Fruit fly (Drosophila melanogaster) whole organism, embryonic: Measurements from ENCODE around the gene AP-1sigma.

Experiments
- Ada2b ChIP-seq: fragments of 200-800 bp; sonication (Bioruptor generic); IDR thresholded peaks from 2 replicates; pipeline ENCODE4 v1.3.6; 2022; ENCODE audit warnings: missing biosample characterization, missing genetic modification characterization
- Bgb ChIP-seq: fragments of 200-800 bp; sonication (Bioruptor generic); IDR thresholded peaks from 2 replicates; pipeline ENCODE4 v1.3.6; 2022; ENCODE audit warnings: missing biosample characterization, missing genetic modification characterization; ENCODE audit not compliant: partially characterized antibody
- CG10209 ChIP-seq: fragments of 200-800 bp; sonication (Bioruptor generic); optimal IDR thresholded peaks from 3 replicates; lab custom pipeline; 2017; ENCODE audit warnings: missing biosample characterization, mild to moderate bottlenecking, missing genetic modification characterization, missing genetic modification reagents
- CG10321 ChIP-seq: fragments of 200-800 bp; sonication (Bioruptor generic); IDR thresholded peaks from 2 replicates; pipeline ENCODE4 v1.3.6; 2022; ENCODE audit warnings: missing biosample characterization, missing genetic modification characterization
- CG12155 ChIP-seq: fragments of 200-800 bp; sonication (Bioruptor generic); optimal IDR thresholded peaks from 3 replicates; lab custom pipeline; 2016; ENCODE audit warnings: missing biosample characterization, missing genetic modification characterization
- CG17385 ChIP-seq: fragments of 200-800 bp; sonication (Bioruptor generic); optimal IDR thresholded peaks from 3 replicates; lab custom pipeline; 2018; ENCODE audit warnings: missing biosample characterization, mild to moderate bottlenecking, missing genetic modification characterization
- CG18476 ChIP-seq: fragments of 200-800 bp; sonication (Bioruptor generic); optimal IDR thresholded peaks from 2 replicates; lab custom pipeline; 2016; ENCODE audit warnings: missing biosample characterization, mild to moderate bottlenecking, missing genetic modification characterization
- CG2202 ChIP-seq: fragments of 200-800 bp; sonication (Bioruptor generic); optimal IDR thresholded peaks from 2 replicates; lab custom pipeline; 2018; ENCODE audit warnings: missing biosample characterization, mild to moderate bottlenecking, missing genetic modification characterization
- CG2678 ChIP-seq: fragments of 200-800 bp; sonication (Bioruptor generic); optimal IDR thresholded peaks from 3 replicates; lab custom pipeline; 2019; ENCODE audit warnings: missing biosample characterization, mild to moderate bottlenecking, missing genetic modification characterization, moderate library complexity
- CG30403 ChIP-seq: fragments of 200-800 bp; sonication (Bioruptor generic); optimal IDR thresholded peaks from 3 replicates; lab custom pipeline; 2016; ENCODE audit warnings: missing biosample characterization, missing genetic modification characterization
- CG32772 ChIP-seq: fragments of 200-800 bp; sonication (Bioruptor generic); IDR thresholded peaks from 2 replicates; pipeline ENCODE4 v1.3.6; 2022; ENCODE audit warnings: missing biosample characterization, missing genetic modification characterization
- CG34422 ChIP-seq: fragments of 200-800 bp; sonication (Bioruptor generic); IDR thresholded peaks from 3 replicates; pipeline ENCODE4 v1.3.6; 2022; ENCODE audit warnings: missing biosample characterization, missing genetic modification characterization
- CG4282 ChIP-seq: fragments of 200-800 bp; sonication (Bioruptor generic); optimal IDR thresholded peaks from 2 replicates; lab custom pipeline; 2016; ENCODE audit warnings: missing biosample characterization, missing genetic modification characterization
- CG4854 ChIP-seq: fragments of 200-800 bp; sonication (Bioruptor generic); optimal IDR thresholded peaks from 2 replicates; lab custom pipeline; 2016; ENCODE audit warnings: missing biosample characterization, missing genetic modification characterization, inconsistent platforms
- CG6175 ChIP-seq: fragments of 200-800 bp; sonication (Bioruptor generic); IDR thresholded peaks from 3 replicates; pipeline ENCODE4 v1.3.6; 2022; ENCODE audit warnings: missing biosample characterization, missing genetic modification characterization
- CG6689 ChIP-seq: fragments of 200-800 bp; sonication (Bioruptor generic); IDR thresholded peaks from 2 replicates; pipeline ENCODE4 v1.3.6; 2022; ENCODE audit warnings: missing biosample characterization, missing genetic modification characterization
- CG8388 ChIP-seq: fragments of 200-800 bp; sonication (Bioruptor generic); optimal IDR thresholded peaks from 2 replicates; lab custom pipeline; 2019; ENCODE audit warnings: missing biosample characterization, mild to moderate bottlenecking, missing genetic modification characterization, moderate library complexity
- CG8765 ChIP-seq: fragments of 200-800 bp; sonication (Bioruptor generic); IDR thresholded peaks from 2 replicates; pipeline ENCODE4 v1.3.6; 2022; ENCODE audit warnings: missing biosample characterization, missing genetic modification characterization
- CG9437 ChIP-seq: fragments of 200-800 bp; sonication (Bioruptor generic); optimal IDR thresholded peaks from 2 replicates; lab custom pipeline; 2018; ENCODE audit warnings: missing biosample characterization, mild to moderate bottlenecking, missing genetic modification characterization
- CG9817 ChIP-seq: fragments of 200-800 bp; sonication (Bioruptor generic); optimal IDR thresholded peaks from 2 replicates; lab custom pipeline; 2018; ENCODE audit warnings: missing biosample characterization, mild to moderate bottlenecking, missing genetic modification characterization, moderate library complexity
- Dp ChIP-seq: fragments of 200-800 bp; sonication (Bioruptor generic); optimal IDR thresholded peaks from 2 replicates; lab custom pipeline; 2018; ENCODE audit warnings: missing biosample characterization, mild to moderate bottlenecking, missing genetic modification characterization, moderate library complexity
- E2f2 ChIP-seq: fragments of 200-800 bp; sonication (Bioruptor generic); IDR thresholded peaks from 2 replicates; pipeline ENCODE4 v1.3.6; 2022; ENCODE audit warnings: missing biosample characterization, missing genetic modification characterization
- Eip74EF ChIP-seq, 2 experiments: fragments of 200-800 bp in 1 of 2; fragments of >200 bp in 1 of 2; sonication (Bioruptor generic) in 1 of 2; optimal IDR thresholded peaks; 2 replicates each; lab custom pipeline; 2017 to 2019; ENCODE audit warnings: missing biosample characterization in 2 of 2, missing genetic modification characterization in 2 of 2, mild to moderate bottlenecking in 1 of 2, moderate library complexity in 1 of 2
- Ets97D ChIP-seq: fragments of 200-800 bp; sonication (Bioruptor generic); optimal IDR thresholded peaks from 3 replicates; lab custom pipeline; 2016; ENCODE audit warnings: missing biosample characterization, missing genetic modification characterization
- Fer3 ChIP-seq: fragments of 200-800 bp; sonication (Bioruptor generic); optimal IDR thresholded peaks from 2 replicates; lab custom pipeline; 2018; ENCODE audit warnings: missing biosample characterization, mild to moderate bottlenecking, missing genetic modification characterization, moderate library complexity
- MESR4 ChIP-seq: fragments of 200-800 bp; sonication (Bioruptor generic); optimal IDR thresholded peaks from 2 replicates; lab custom pipeline; 2018; ENCODE audit warnings: missing biosample characterization, mild to moderate bottlenecking, missing genetic modification characterization, moderate library complexity
- Ptx1 ChIP-seq: fragments of 200-800 bp; sonication (Bioruptor generic); IDR thresholded peaks from 2 replicates; pipeline ENCODE4 v1.3.6; 2022; ENCODE audit warnings: missing biosample characterization, missing genetic modification characterization
- Rx ChIP-seq: fragments of 200-800 bp; sonication (Bioruptor generic); IDR thresholded peaks from 2 replicates; pipeline ENCODE4 v1.3.6; 2022; ENCODE audit warnings: missing biosample characterization, missing genetic modification characterization
- Sox102F ChIP-seq: fragments of 200-800 bp; sonication (Bioruptor generic); optimal IDR thresholded peaks from 2 replicates; lab custom pipeline; 2018; ENCODE audit warnings: missing biosample characterization, mild to moderate bottlenecking, missing genetic modification characterization, moderate library complexity
- Xbp1 ChIP-seq: fragments of 200-800 bp; sonication (Bioruptor generic); optimal IDR thresholded peaks from 3 replicates; lab custom pipeline; 2016; ENCODE audit warnings: missing biosample characterization, mild to moderate bottlenecking, missing genetic modification characterization
- ap ChIP-seq: fragments of 200-800 bp; sonication (Bioruptor generic); IDR thresholded peaks from 2 replicates; pipeline ENCODE4 v1.3.6; 2022; ENCODE audit warnings: missing biosample characterization, missing genetic modification characterization
- crol ChIP-seq: fragments of 200-800 bp; sonication (Bioruptor generic); IDR thresholded peaks from 2 replicates; pipeline ENCODE4 v1.3.6; 2022; ENCODE audit warnings: missing biosample characterization, missing genetic modification characterization
- eve ChIP-seq, 2 experiments: fragments of >200 bp; optimal IDR thresholded peaks; 2 replicates each; lab custom pipeline; 2017; ENCODE audit warnings: missing biosample characterization in 2 of 2, missing genetic modification characterization in 2 of 2
- hkb ChIP-seq, 2 experiments: fragments of 200-800 bp in 1 of 2; fragments of >200 bp in 1 of 2; sonication (Bioruptor generic) in 1 of 2; IDR thresholded peaks in 1 of 2; optimal IDR thresholded peaks in 1 of 2; 2 replicates each; pipeline versions ENCODE4 v1.3.6 to Lab custom; 2017 to 2022; ENCODE audit warnings: missing biosample characterization in 1 of 2, missing genetic modification characterization in 1 of 2
- lola ChIP-seq, 3 experiments: fragments of >200 bp in 2 of 3; fragments of 200-800 bp in 1 of 3; sonication (Bioruptor generic) in 1 of 3; optimal IDR thresholded peaks; 2 replicates each; lab custom pipeline; 2017 to 2019; ENCODE audit warnings: missing biosample characterization in 3 of 3, missing genetic modification characterization in 3 of 3, mild to moderate bottlenecking in 1 of 3, moderate library complexity in 1 of 3
- pan ChIP-seq, 4 experiments: fragments of >200 bp in 3 of 4; fragments of 200-800 bp in 1 of 4; sonication (Bioruptor generic) in 1 of 4; optimal IDR thresholded peaks in 3 of 4; IDR thresholded peaks in 1 of 4; 2 replicates each; pipeline versions ENCODE4 v1.3.6 to Lab custom; 2017 to 2022; ENCODE audit warnings: missing biosample characterization in 2 of 4, missing genetic modification characterization in 2 of 4, mixed read lengths in 1 of 4
- phol ChIP-seq: fragments of 200-800 bp; sonication (Bioruptor generic); optimal IDR thresholded peaks from 3 replicates; lab custom pipeline; 2018; ENCODE audit warnings: missing biosample characterization, mild to moderate bottlenecking, missing genetic modification characterization, moderate library complexity
- sens ChIP-seq: fragments of 200-800 bp; sonication (Bioruptor generic); peaks from one replicate; lab custom pipeline; 2016; ENCODE audit warnings: missing biosample characterization, missing genetic modification characterization
- seq ChIP-seq: fragments of 200-800 bp; sonication (Bioruptor generic); IDR thresholded peaks from 2 replicates; pipeline ENCODE4 v1.3.6; 2022; ENCODE audit warnings: missing biosample characterization, missing genetic modification characterization
- slbo ChIP-seq: fragments of 200-800 bp; sonication (Bioruptor generic); IDR thresholded peaks from 2 replicates; pipeline ENCODE4 v1.3.6; 2022; ENCODE audit warnings: missing biosample characterization, missing genetic modification characterization
- slp2 ChIP-seq: fragments of 200-800 bp; sonication (Bioruptor generic); optimal IDR thresholded peaks from 2 replicates; lab custom pipeline; 2016; ENCODE audit warnings: missing biosample characterization, missing genetic modification characterization
- sna ChIP-seq: fragments of 200-800 bp; sonication (Bioruptor generic); IDR thresholded peaks from 2 replicates; pipeline ENCODE4 v1.3.6; 2022; ENCODE audit warnings: missing biosample characterization, missing genetic modification characterization; ENCODE audit not compliant: partially characterized antibody
- tap ChIP-seq: fragments of 200-800 bp; optimal IDR thresholded peaks from 3 replicates; lab custom pipeline; 2019; ENCODE audit warnings: missing biosample characterization, mild to moderate bottlenecking, missing genetic modification characterization, moderate library complexity
- vfl ChIP-seq: fragments of 200-800 bp; sonication (Bioruptor generic); optimal IDR thresholded peaks from 2 replicates; lab custom pipeline; 2016; ENCODE audit warnings: missing biosample characterization, missing genetic modification characterization
- vvl ChIP-seq: fragments of 200-800 bp; sonication (Bioruptor generic); IDR thresholded peaks from 2 replicates; pipeline ENCODE4 v1.3.6; 2022; ENCODE audit warnings: missing biosample characterization, missing genetic modification characterization
- zen ChIP-seq: fragments of 200-800 bp; sonication (Bioruptor generic); optimal IDR thresholded peaks from 3 replicates; lab custom pipeline; 2018; ENCODE audit warnings: missing biosample characterization, mild to moderate bottlenecking, missing genetic modification characterization, moderate library complexity
- zfh1 ChIP-seq: fragments of 200-800 bp; sonication (Bioruptor generic); IDR thresholded peaks from 3 replicates; pipeline ENCODE4 v1.3.6; 2022; ENCODE audit warnings: missing biosample characterization, missing genetic modification characterization

Gene AP-1sigma

DNA sequence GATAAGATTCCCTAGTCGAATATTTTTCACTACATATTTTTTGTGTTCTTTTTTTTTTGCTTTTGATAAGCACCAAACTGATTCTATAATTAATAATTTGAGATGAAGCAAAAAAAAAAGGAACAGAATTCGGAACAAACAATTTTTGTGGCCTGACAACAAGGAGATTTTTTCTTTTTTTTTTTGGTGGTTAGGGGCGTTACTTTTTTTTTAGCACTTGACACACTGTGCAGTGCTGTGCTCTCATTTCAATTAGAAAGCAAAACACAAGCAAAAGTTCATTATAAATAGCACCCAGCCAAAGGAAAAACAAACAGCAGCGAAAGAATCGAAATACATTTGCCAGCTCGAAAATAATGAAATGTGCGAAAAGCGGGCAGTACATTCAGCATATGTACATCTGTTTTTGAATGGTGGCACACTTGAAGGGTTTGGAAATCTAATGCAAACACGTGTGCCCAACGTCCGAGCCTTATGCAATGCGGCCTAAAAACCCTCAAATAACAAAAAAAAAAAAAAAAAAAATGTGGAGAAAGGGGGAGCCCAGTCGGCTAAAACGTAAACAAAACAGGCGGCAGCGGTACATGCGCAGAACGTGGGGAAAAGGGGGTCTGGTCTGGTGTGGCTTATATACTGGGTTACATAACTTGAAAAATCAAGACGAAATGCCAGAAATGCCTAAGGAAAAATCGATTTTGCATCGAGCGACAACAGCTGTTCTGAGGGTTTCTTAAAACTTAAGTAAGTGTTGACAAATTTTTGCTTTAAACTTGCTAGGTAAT, 16.6 kb upstream of the AP-1sigma start (continued):
- TF ChIP-seq E2f2 (GFP tag; lab: Robert Waterston, UW) (peak; percentile 18; the same call in 1 of the 2 replicates), CG6175 (GFP tag; lab: Robert Waterston, UW) (0 out of 3 replicates have a peak, but pooled peaks have one; percentile 22), Ada2b (GFP tag; lab: Robert Waterston, UW) (peak; percentile 67), CG10209 (GFP tag; lab: Kevin White, UChicago) (peak; percentile 32), CG2678 (peak; percentile 42), phol (tag; lab: Kevin White, UChicago) (no peak), CG6689 (GFP tag; lab: Robert Waterston, UW) (peak; percentile 66), hkb (optimal IDR thresholded peaks at IDR 0.05; lab: Kevin White, UChicago) (no peak), hkb (GFP tag; IDR thresholded peaks at IDR 0.05; lab: Robert Waterston, UW) (peak; percentile 40; the same call in 1 of the 2 replicates), Eip74EF (GFP tag; optimal IDR thresholded peaks at IDR 0.05; lab: Kevin White, UChicago) (no peak), CG4282 (GFP tag; lab: Kevin White, UChicago) (no peak), Ptx1 (GFP tag; lab: Robert Waterston, UW) (peak; percentile 52), ap (0 out of 2 replicates have a peak, but pooled peaks have one; percentile 6), Ets97D (GFP tag; lab: Kevin White, UChicago) (no peak), CG4854 (no peak), Dp (GFP tag; lab: Kevin White, UChicago) (no peak), CG32772 (GFP tag; lab: Robert Waterston, UW) (peak; percentile 21; the same call in 1 of the 2 replicates), CG10321 (GFP tag; lab: Robert Waterston, UW) (0 out of 2 replicates have a peak, but pooled peaks have one; percentile 28), sens (GFP tag; lab: Kevin White, UChicago) (peak; percentile 92), eve (GFP tag; optimal IDR thresholded peaks at IDR 0.05; lab: Kevin White, UChicago) (peak in 1 of 2 experiments; percentile 39), CG17385 (GFP tag; lab: Kevin White, UChicago) (peak; percentile 49), zen (no peak), vfl (GFP tag; lab: Kevin White, UChicago) (peak; percentile 2), MESR4 (GFP tag; lab: Kevin White, UChicago) (no peak), Sox102F (peak; percentile 50), sna (GFP tag; lab: Robert Waterston, UW) (no peak), zfh1 (0 out of 3 replicates have a peak, but pooled peaks have one; percentile 40), CG12155 (GFP tag; lab: Kevin White, UChicago) (peak; percentile 9), CG9817 (peak; percentile 21), slp2 (GFP tag; lab: Kevin White, UChicago) (peak; percentile 5), lola (GFP tag; optimal IDR thresholded peaks at IDR 0.05; lab: Kevin White, UChicago) (no peak), CG2202 (no peak), CG9437 (peak; percentile 17), Fer3 (tag; lab: Kevin White, UChicago) (peak; percentile 30), CG18476 (GFP tag; lab: Kevin White, UChicago) (peak; percentile 3), Rx (peak; percentile 25; the same call in 1 of the 2 replicates), slbo (GFP tag; lab: Robert Waterston, UW) (peak; percentile 59), CG8765 (GFP tag; lab: Robert Waterston, UW) (no peak), seq (GFP tag; lab: Robert Waterston, UW) (peak; percentile 29; the same call in 1 of the 2 replicates), CG8388 (peak; percentile 24), vvl (GFP tag; lab: Robert Waterston, UW) (peak; percentile 64), CG30403 (GFP tag; lab: Kevin White, UChicago) (peak; percentile 58), Bgb (GFP tag; lab: Robert Waterston, UW) (no peak), CG34422 (peak; percentile 27; the same call in 1 of the 3 replicates), pan (optimal IDR thresholded peaks at IDR 0.05; lab: Kevin White, UChicago) (no peak), pan (GFP tag; optimal IDR thresholded peaks at IDR 0.05 in 1 of 2, IDR thresholded peaks at IDR 0.05 in 1 of 2) (peak in 1 of 2 experiments; percentile 61), tap (tag; lab: Kevin White, UChicago) (no peak), Xbp1 (GFP tag; lab: Kevin White, UChicago) (peak; percentile 43), crol (GFP tag; lab: Robert Waterston, UW) (0 out of 2 replicates have a peak, but pooled peaks have one; percentile 14)
